Worm (Caenorhabditis elegans) whole organism, mixed stage, embryonic: ENCODE results near the gene dhs-18.

ENCODE experiments used
- drap-1 ChIP-seq: fragments of 200-800 bp; sonication (Bioruptor generic); optimal IDR thresholded peaks from 3 replicates; lab custom pipeline; 2018; ENCODE audit warnings: mild to moderate bottlenecking, missing genetic modification characterization, missing compliant biosample characterization
- lin-32 ChIP-seq: fragments of 200-800 bp; sonication (Bioruptor generic); optimal IDR thresholded peaks from 2 replicates; lab custom pipeline; 2018; ENCODE audit warnings: mild to moderate bottlenecking, missing genetic modification characterization, missing compliant biosample characterization
- lsy-2 ChIP-seq: fragments of 150-350 bp; optimal IDR thresholded peaks from 2 replicates; lab custom pipeline; 2014; ENCODE audit warnings: missing biosample characterization, missing genetic modification characterization
- nhr-12 ChIP-seq: fragments of 150-350 bp; optimal IDR thresholded peaks from 2 replicates; lab custom pipeline; 2014; ENCODE audit warnings: missing biosample characterization, missing genetic modification characterization

- no peak for TF ChIP-seq lin-32 (GFP tag; lab: Kevin White, UChicago)
- TF ChIP-seq lsy-2 (tag; lab: Kevin White, UChicago): no peak
- TF ChIP-seq nhr-12 (tag; lab: Kevin White, UChicago): no peak
- TF ChIP-seq drap-1: no peak
Observed at ce11 chrV:11014758-11015157, 31.9 kb downstream of the dhs-18 start.
